Fruit fly (Drosophila melanogaster) whole organism, embryonic: ENCODE measurements around the gene CG4653.

Experiments used
- Aef1 ChIP-seq: fragments of 200-800 bp; sonication (Bioruptor generic); IDR thresholded peaks from 3 replicates; pipeline ENCODE4 v1.3.6; 2022; ENCODE audit warnings: missing biosample characterization, missing genetic modification characterization
- C15 ChIP-seq: fragments of 200-800 bp; sonication (Bioruptor generic); IDR thresholded peaks from 3 replicates; pipeline ENCODE4 v1.3.6; 2022; ENCODE audit warnings: missing biosample characterization, missing genetic modification characterization
- CG10543 ChIP-seq: fragments of 200-800 bp; sonication (Bioruptor generic); optimal IDR thresholded peaks from 3 replicates; lab custom pipeline; 2017; ENCODE audit warnings: missing biosample characterization, mild to moderate bottlenecking, missing genetic modification characterization, moderate library complexity
- CG11695 ChIP-seq: fragments of 200-800 bp; sonication (Bioruptor generic); IDR thresholded peaks from 3 replicates; pipeline ENCODE4 v1.3.6; 2022; ENCODE audit warnings: missing biosample characterization, missing genetic modification characterization
- CG12071 ChIP-seq: fragments of 200-800 bp; sonication (Bioruptor generic); optimal IDR thresholded peaks from 3 replicates; lab custom pipeline; 2018; ENCODE audit warnings: missing biosample characterization, mild to moderate bottlenecking, missing genetic modification characterization
- CG1233 ChIP-seq: fragments of 200-800 bp; sonication (Bioruptor generic); optimal IDR thresholded peaks from 4 replicates; lab custom pipeline; 2018; ENCODE audit warnings: missing biosample characterization, mild to moderate bottlenecking, missing genetic modification characterization
- CG12391 ChIP-seq: fragments of 200-800 bp; sonication (Bioruptor generic); optimal IDR thresholded peaks from 3 replicates; lab custom pipeline; 2018; ENCODE audit warnings: missing biosample characterization, mild to moderate bottlenecking, missing genetic modification characterization, moderate library complexity
- CG14860 ChIP-seq: fragments of 200-800 bp; sonication (Bioruptor generic); IDR thresholded peaks from 3 replicates; pipeline ENCODE4 v1.3.6; 2022; ENCODE audit warnings: missing biosample characterization, missing genetic modification characterization; ENCODE audit not compliant: partially characterized antibody
- CG16779 ChIP-seq: fragments of 200-800 bp; sonication (Bioruptor generic); IDR thresholded peaks from 2 replicates; pipeline ENCODE4 v1.3.6; 2022; ENCODE audit warnings: missing biosample characterization, missing genetic modification characterization
- CG17912 ChIP-seq: fragments of 200-800 bp; sonication (Bioruptor generic); optimal IDR thresholded peaks from 2 replicates; lab custom pipeline; 2018; ENCODE audit warnings: missing biosample characterization, mild to moderate bottlenecking, missing genetic modification characterization
- CG2129 ChIP-seq: fragments of 200-800 bp; sonication (Bioruptor generic); IDR thresholded peaks from 2 replicates; pipeline ENCODE4 v1.3.6; 2022; ENCODE audit warnings: missing biosample characterization, missing genetic modification characterization; ENCODE audit not compliant: partially characterized antibody
- CG2678 ChIP-seq: fragments of 200-800 bp; sonication (Bioruptor generic); optimal IDR thresholded peaks from 3 replicates; lab custom pipeline; 2019; ENCODE audit warnings: missing biosample characterization, mild to moderate bottlenecking, missing genetic modification characterization, moderate library complexity
- CG30020 ChIP-seq: fragments of 200-800 bp; optimal IDR thresholded peaks from 2 replicates; lab custom pipeline; 2019; ENCODE audit warnings: missing biosample characterization, mild to moderate bottlenecking, missing genetic modification characterization, moderate library complexity
- CG3726 ChIP-seq: fragments of 200-800 bp; sonication (Bioruptor generic); IDR thresholded peaks from 3 replicates; pipeline ENCODE4, ENCODE4 v1.3.6; 2022; ENCODE audit warnings: missing biosample characterization, missing genetic modification characterization
- CG4360 ChIP-seq: fragments of 200-800 bp; sonication (Bioruptor generic); IDR thresholded peaks from 2 replicates; pipeline ENCODE4 v1.3.6; 2022; ENCODE audit warnings: missing biosample characterization, missing genetic modification characterization
- CG4730 ChIP-seq: fragments of 200-800 bp; sonication (Bioruptor generic); IDR thresholded peaks from 2 replicates; pipeline ENCODE4 v1.3.6; 2022; ENCODE audit warnings: missing biosample characterization, missing genetic modification characterization
- CG7271 ChIP-seq: fragments of 200-800 bp; sonication (Bioruptor generic); optimal IDR thresholded peaks from 2 replicates; lab custom pipeline; 2018; ENCODE audit warnings: missing biosample characterization, mild to moderate bottlenecking, missing genetic modification characterization, moderate library complexity
- CG7839 ChIP-seq: fragments of 200-800 bp; sonication (Bioruptor generic); optimal IDR thresholded peaks from 3 replicates; lab custom pipeline; 2018; ENCODE audit warnings: missing biosample characterization, mild to moderate bottlenecking, missing genetic modification characterization, moderate library complexity
- CG8388 ChIP-seq: fragments of 200-800 bp; sonication (Bioruptor generic); optimal IDR thresholded peaks from 2 replicates; lab custom pipeline; 2019; ENCODE audit warnings: missing biosample characterization, mild to moderate bottlenecking, missing genetic modification characterization, moderate library complexity
- CG8765 ChIP-seq: fragments of 200-800 bp; sonication (Bioruptor generic); IDR thresholded peaks from 2 replicates; pipeline ENCODE4 v1.3.6; 2022; ENCODE audit warnings: missing biosample characterization, missing genetic modification characterization
- CG9215 ChIP-seq: fragments of 200-800 bp; sonication (Bioruptor generic); IDR thresholded peaks from 2 replicates; pipeline ENCODE4 v1.3.6; 2022; ENCODE audit warnings: missing biosample characterization, missing genetic modification characterization
- CG9876 ChIP-seq: fragments of 200-800 bp; sonication (Bioruptor generic); optimal IDR thresholded peaks from 2 replicates; lab custom pipeline; 2016; ENCODE audit warnings: missing biosample characterization, missing genetic modification characterization
- Chrac-16 ChIP-seq: fragments of 200-800 bp; sonication (Bioruptor generic); optimal IDR thresholded peaks from 3 replicates; lab custom pipeline; 2016; ENCODE audit warnings: missing biosample characterization, missing genetic modification characterization
- Dip2 ChIP-seq: fragments of 200-800 bp; sonication (Bioruptor generic); IDR thresholded peaks from 2 replicates; pipeline ENCODE4 v1.3.6; 2022; ENCODE audit warnings: missing biosample characterization, missing genetic modification characterization
- Gsc ChIP-seq: fragments of 200-800 bp; sonication (Bioruptor generic); IDR thresholded peaks from 2 replicates; pipeline ENCODE4 v1.3.6; 2022; ENCODE audit warnings: missing biosample characterization, missing genetic modification characterization
- HLH4C ChIP-seq: fragments of 200-800 bp; sonication (Bioruptor generic); IDR thresholded peaks from 3 replicates; pipeline ENCODE4 v1.3.6; 2022; ENCODE audit warnings: missing biosample characterization, missing genetic modification characterization; ENCODE audit not compliant: partially characterized antibody
- HmgD ChIP-seq: fragments of 200-800 bp; sonication (Bioruptor generic); optimal IDR thresholded peaks from 3 replicates; lab custom pipeline; 2016; ENCODE audit warnings: missing biosample characterization, missing genetic modification characterization
- Max ChIP-seq: fragments of 200-800 bp; sonication (Bioruptor generic); optimal IDR thresholded peaks from 2 replicates; lab custom pipeline; 2016; ENCODE audit warnings: missing biosample characterization, mild to moderate bottlenecking, missing genetic modification characterization
- NC2β ChIP-seq: fragments of 200-800 bp; sonication (Bioruptor generic); optimal IDR thresholded peaks from 2 replicates; lab custom pipeline; 2016; ENCODE audit warnings: missing biosample characterization, missing genetic modification characterization
- Sox100B ChIP-seq: fragments of 200-800 bp; sonication (Bioruptor generic); optimal IDR thresholded peaks from 3 replicates; lab custom pipeline; 2018; ENCODE audit warnings: missing biosample characterization, mild to moderate bottlenecking, missing genetic modification characterization
- Xrp1 ChIP-seq: fragments of 200-800 bp; sonication (Bioruptor generic); IDR thresholded peaks from 2 replicates; pipeline ENCODE4 v1.3.6; 2022; ENCODE audit warnings: missing biosample characterization, missing genetic modification characterization
- cg ChIP-seq: fragments of 200-800 bp; sonication (Bioruptor generic); optimal IDR thresholded peaks from 3 replicates; lab custom pipeline; 2019; ENCODE audit warnings: missing biosample characterization, mild to moderate bottlenecking, missing genetic modification characterization, moderate library complexity
- ci ChIP-seq: fragments of 200-800 bp; sonication (Bioruptor generic); IDR thresholded peaks from 3 replicates; pipeline ENCODE4 v1.3.6; 2022; ENCODE audit warnings: missing biosample characterization, missing genetic modification characterization
- dmrt11E ChIP-seq: fragments of 200-800 bp; sonication (Bioruptor generic); optimal IDR thresholded peaks from 3 replicates; lab custom pipeline; 2018; ENCODE audit warnings: missing biosample characterization, mild to moderate bottlenecking, missing genetic modification characterization, moderate library complexity
- emc ChIP-seq: fragments of 200-800 bp; sonication (Bioruptor generic); optimal IDR thresholded peaks from 2 replicates; lab custom pipeline; 2016; ENCODE audit warnings: missing biosample characterization, missing genetic modification characterization
- ftz-f1 ChIP-seq: fragments of 200-800 bp; sonication (Bioruptor generic); optimal IDR thresholded peaks from 2 replicates; lab custom pipeline; 2016; ENCODE audit warnings: missing biosample characterization, missing genetic modification characterization
- hbn ChIP-seq: fragments of 200-800 bp; sonication (Bioruptor generic); IDR thresholded peaks from 2 replicates; pipeline ENCODE4 v1.3.6; 2022; ENCODE audit warnings: missing biosample characterization, missing genetic modification characterization; ENCODE audit not compliant: partially characterized antibody
- lmd ChIP-seq: fragments of 200-800 bp; sonication (Bioruptor generic); IDR thresholded peaks from 2 replicates; pipeline ENCODE4 v1.3.6; 2022; ENCODE audit warnings: missing biosample characterization, missing genetic modification characterization
- luna ChIP-seq: fragments of 200-800 bp; sonication (Bioruptor generic); optimal IDR thresholded peaks from 2 replicates; lab custom pipeline; 2016; ENCODE audit warnings: missing biosample characterization, missing genetic modification characterization
- nerfin-2 ChIP-seq: fragments of 200-800 bp; sonication (Bioruptor generic); IDR thresholded peaks from 2 replicates; pipeline ENCODE4 v1.3.6; 2022; ENCODE audit warnings: missing biosample characterization, missing genetic modification characterization; ENCODE audit not compliant: partially characterized antibody
- row ChIP-seq: fragments of 200-800 bp; sonication (Bioruptor generic); IDR thresholded peaks from 3 replicates; pipeline ENCODE4 v1.3.6; 2022; ENCODE audit warnings: missing biosample characterization, missing genetic modification characterization
- sc ChIP-seq, 3 experiments: fragments of >200 bp in 2 of 3; fragments of 200-800 bp in 1 of 3; sonication (Bioruptor generic) in 1 of 3; optimal IDR thresholded peaks; 2 replicates in 2 of 3; 3 replicates in 1 of 3; lab custom pipeline; 2017; ENCODE audit warnings: mild to moderate bottlenecking in 1 of 3, missing biosample characterization in 1 of 3, missing genetic modification characterization in 1 of 3, missing genetic modification reagents in 1 of 3
- sob ChIP-seq: fragments of 200-800 bp; sonication (Bioruptor generic); IDR thresholded peaks from 2 replicates; pipeline ENCODE4 v1.3.6; 2022; ENCODE audit warnings: missing biosample characterization, missing genetic modification characterization
- ssp ChIP-seq: fragments of 200-800 bp; sonication (Bioruptor generic); IDR thresholded peaks from 2 replicates; pipeline ENCODE4 v1.3.6; 2022; ENCODE audit warnings: missing biosample characterization, missing genetic modification characterization
- toy ChIP-seq: fragments of 200-800 bp; sonication (Bioruptor generic); IDR thresholded peaks from 2 replicates; pipeline ENCODE4 v1.3.6; 2022; ENCODE audit warnings: missing biosample characterization, missing genetic modification characterization
- vvl ChIP-seq: fragments of 200-800 bp; sonication (Bioruptor generic); IDR thresholded peaks from 2 replicates; pipeline ENCODE4 v1.3.6; 2022; ENCODE audit warnings: missing biosample characterization, missing genetic modification characterization
- wek ChIP-seq: fragments of 200-800 bp; sonication (Bioruptor generic); optimal IDR thresholded peaks from 3 replicates; lab custom pipeline; 2018; ENCODE audit warnings: missing biosample characterization, mild to moderate bottlenecking, missing genetic modification characterization, moderate library complexity
- yki ChIP-seq: fragments of >200 bp; optimal IDR thresholded peaks from 3 replicates; lab custom pipeline; 2018

CG4653 gene

dm6 chrX:16723203-16724173 lies 19.6 kb downstream of the CG4653 start (continued):
- TF ChIP-seq HmgD (GFP tag; lab: Kevin White, UChicago), result no peak
- no peak for TF ChIP-seq CG7271
- peak; percentile 51 for TF ChIP-seq vvl (GFP tag; lab: Robert Waterston, UW)
- TF ChIP-seq CG16779 (GFP tag; lab: Robert Waterston, UW), result no peak
- peak; percentile 80 for TF ChIP-seq CG8388 (GFP tag; lab: Kevin White, UChicago)
- TF ChIP-seq cg (GFP tag; lab: Kevin White, UChicago), result peak; percentile 56
- TF ChIP-seq CG1233 (GFP tag; lab: Kevin White, UChicago), result peak; percentile 54
- no peak for TF ChIP-seq emc
- no peak for TF ChIP-seq yki (lab: Kevin White, UChicago)
- TF ChIP-seq CG2129 (GFP tag; lab: Robert Waterston, UW), result no peak
- no peak for TF ChIP-seq ftz-f1 (GFP tag; lab: Kevin White, UChicago)
- peak; percentile 42; the same call in 2 of the 3 replicates for TF ChIP-seq Aef1 (GFP tag; lab: Robert Waterston, UW)
- TF ChIP-seq Gsc (GFP tag; lab: Robert Waterston, UW), result no peak
- peak; percentile 74 for TF ChIP-seq Xrp1
- TF ChIP-seq HLH4C (GFP tag; lab: Robert Waterston, UW), result no peak
- peak; percentile 56; the same call in 1 of the 2 replicates for TF ChIP-seq sob (GFP tag; lab: Robert Waterston, UW)
- TF ChIP-seq CG8765 (GFP tag; lab: Robert Waterston, UW), result no peak
- TF ChIP-seq CG10543 (GFP tag; lab: Kevin White, UChicago), result peak; percentile 38
- no peak for TF ChIP-seq hbn (GFP tag; lab: Robert Waterston, UW)
- peak; percentile 8 for TF ChIP-seq wek (GFP tag; lab: Kevin White, UChicago)
- peak; percentile 23; the same call in 1 of the 2 replicates for TF ChIP-seq ssp
- peak; percentile 83 for TF ChIP-seq row
- no peak for TF ChIP-seq nerfin-2
- peak; percentile 81 for TF ChIP-seq CG11695 (GFP tag; lab: Robert Waterston, UW)
- TF ChIP-seq Sox100B, result peak; percentile 65
- TF ChIP-seq CG17912 (GFP tag; lab: Kevin White, UChicago), result no peak
- TF ChIP-seq CG14860 (GFP tag; lab: Robert Waterston, UW), result no peak
- no peak for TF ChIP-seq luna (GFP tag; lab: Kevin White, UChicago)
- peak; percentile 17 for TF ChIP-seq CG12071 (GFP tag; lab: Kevin White, UChicago)
- TF ChIP-seq CG12391 (tag; lab: Kevin White, UChicago), result peak; percentile 83
- peak; percentile 95 for TF ChIP-seq CG4360 (GFP tag; lab: Robert Waterston, UW)
- peak; percentile 26; the same call in 1 of the 2 replicates for TF ChIP-seq CG4730
- TF ChIP-seq sc (optimal IDR thresholded peaks at IDR 0.05; lab: Kevin White, UChicago), result no peak
- peak; percentile 63 for TF ChIP-seq sc (GFP tag; optimal IDR thresholded peaks at IDR 0.05; lab: Kevin White, UChicago)
- peak; percentile 82 for TF ChIP-seq CG9215 (GFP tag; lab: Robert Waterston, UW)
- TF ChIP-seq Dip2 (GFP tag; lab: Robert Waterston, UW), result no peak
- peak; percentile 76 for TF ChIP-seq CG2678
- TF ChIP-seq dmrt11E, result peak; percentile 69
- no peak for TF ChIP-seq C15 (GFP tag; lab: Robert Waterston, UW)
- TF ChIP-seq NC2β (GFP tag; lab: Kevin White, UChicago), result peak; percentile 21
- no peak; the same call in 2 of the 3 replicates for TF ChIP-seq CG3726 (GFP tag; lab: Robert Waterston, UW)
- peak; percentile 49 for TF ChIP-seq Chrac-16 (GFP tag; lab: Kevin White, UChicago)
- peak; percentile 73 for TF ChIP-seq CG7839 (tag; lab: Kevin White, UChicago)
- peak; percentile 8 for TF ChIP-seq Max (GFP tag; lab: Kevin White, UChicago)
- no peak for TF ChIP-seq CG30020 (tag; lab: Kevin White, UChicago)
- TF ChIP-seq ci (GFP tag; lab: Robert Waterston, UW), result peak; percentile 80
- TF ChIP-seq lmd, result peak; percentile 82
- no peak for TF ChIP-seq CG9876 (GFP tag; lab: Kevin White, UChicago)
- no peak for TF ChIP-seq toy
